Worm (Caenorhabditis elegans) whole organism, young adult: ENCODE results near the gene cbs-2.

Experiments used
- F39B2.1 ChIP-seq: fragments of 200-800 bp; sonication (Bioruptor generic); IDR thresholded peaks from 2 replicates; pipeline ENCODE4 v1.3.6; 2022; ENCODE audit warnings: missing genetic modification reagents, missing genetic modification characterization, missing compliant biosample characterization
- F49E8.2 ChIP-seq: sonication (generic microtip); optimal IDR thresholded peaks from 3 replicates; lab custom pipeline; 2017; ENCODE audit warnings: missing genetic modification characterization, mild to moderate bottlenecking, missing compliant biosample characterization, antibody characterized with exemption, moderate library complexity; ENCODE audit not compliant: insufficient read depth
- F57A8.1 ChIP-seq: fragments of 200-800 bp; sonication (Bioruptor generic); optimal IDR thresholded peaks from 2 replicates; lab custom pipeline; 2018; ENCODE audit warnings: mild to moderate bottlenecking, missing genetic modification characterization, moderate library complexity, missing compliant biosample characterization
- K11D2.4 ChIP-seq: fragments of 200-800 bp; sonication (Bioruptor generic); IDR thresholded peaks from 2 replicates; pipeline ENCODE4 v1.3.6; 2022; ENCODE audit warnings: missing genetic modification reagents, missing genetic modification characterization, missing compliant biosample characterization
- Y53F4B.3 ChIP-seq: fragments of 200-800 bp; sonication (Bioruptor generic); IDR thresholded peaks from 2 replicates; pipeline ENCODE4 v1.3.6; 2022; ENCODE audit warnings: missing genetic modification reagents, missing genetic modification characterization, missing compliant biosample characterization
- Y67H2A.10 ChIP-seq: fragments of 200-800 bp; sonication (Bioruptor generic); conservative IDR thresholded peaks from 2 replicates; pipeline ENCODE4 v1.3.6; 2022; ENCODE audit warnings: missing genetic modification reagents, missing genetic modification characterization, missing compliant biosample characterization
- akir-1 ChIP-seq: fragments of 200-800 bp; sonication (Bioruptor generic); optimal IDR thresholded peaks from 2 replicates; lab custom pipeline; 2018; ENCODE audit warnings: mild to moderate bottlenecking, missing genetic modification characterization, moderate library complexity, missing compliant biosample characterization
- atf-7 ChIP-seq: sonication (generic microtip); optimal IDR thresholded peaks from 2 replicates; lab custom pipeline; 2017; ENCODE audit warnings: mild to moderate bottlenecking, missing genetic modification characterization, missing compliant biosample characterization
- attf-3 ChIP-seq: fragments of 200-800 bp; sonication (Bioruptor generic); conservative IDR thresholded peaks from 2 replicates; pipeline ENCODE4 v1.3.6; 2022; ENCODE audit warnings: missing genetic modification reagents, missing genetic modification characterization, missing compliant biosample characterization
- bed-1 ChIP-seq: fragments of 200-800 bp; sonication (Bioruptor generic); IDR thresholded peaks from 2 replicates; pipeline ENCODE4 v1.3.6; 2022; ENCODE audit warnings: missing genetic modification reagents, missing genetic modification characterization, missing compliant biosample characterization
- ceh-27 ChIP-seq: fragments of 200-800 bp; sonication (Bioruptor generic); optimal IDR thresholded peaks from 2 replicates; lab custom pipeline; 2018; ENCODE audit warnings: mild to moderate bottlenecking, missing genetic modification characterization, moderate library complexity, missing compliant biosample characterization
- ceh-40 ChIP-seq: fragments of 200-800 bp; sonication (Bioruptor generic); IDR thresholded peaks from 2 replicates; pipeline ENCODE4 v1.3.6; 2022; ENCODE audit warnings: missing genetic modification characterization, missing compliant biosample characterization
- ceh-91 ChIP-seq: fragments of 200-800 bp; sonication (Bioruptor generic); IDR thresholded peaks from 2 replicates; pipeline ENCODE4 v1.3.6; 2022; ENCODE audit warnings: missing genetic modification reagents, missing genetic modification characterization, missing compliant biosample characterization
- chd-7 ChIP-seq: sonication (generic microtip); optimal IDR thresholded peaks from 2 replicates; lab custom pipeline; 2016; ENCODE audit warnings: mild to moderate bottlenecking, missing genetic modification characterization, moderate library complexity, missing compliant biosample characterization
- dpff-1 ChIP-seq: sonication (generic microtip); optimal IDR thresholded peaks from 2 replicates; lab custom pipeline; 2017; ENCODE audit warnings: mild to moderate bottlenecking, missing genetic modification characterization, missing compliant biosample characterization
- dpl-1 ChIP-seq: fragments of 150-350 bp; optimal IDR thresholded peaks from 2 replicates; lab custom pipeline; 2014; ENCODE audit warnings: missing biosample characterization, missing genetic modification reagents, missing genetic modification characterization
- efl-1 ChIP-seq: fragments of 150-350 bp; optimal IDR thresholded peaks from 2 replicates; lab custom pipeline; 2014; ENCODE audit warnings: missing biosample characterization, missing genetic modification reagents, missing genetic modification characterization
- egrh-3 ChIP-seq: fragments of 200-800 bp; sonication (Bioruptor generic); IDR thresholded peaks from 2 replicates; pipeline ENCODE4 v1.3.6; 2022; ENCODE audit warnings: missing genetic modification reagents, missing genetic modification characterization, missing compliant biosample characterization
- hlh-12 ChIP-seq: sonication (generic microtip); optimal IDR thresholded peaks from 2 replicates; lab custom pipeline; 2016; ENCODE audit warnings: missing genetic modification characterization, missing compliant biosample characterization
- hrde-1 ChIP-seq: sonication (generic microtip); optimal IDR thresholded peaks from 2 replicates; lab custom pipeline; 2016; ENCODE audit warnings: missing genetic modification characterization, mild to moderate bottlenecking, missing compliant biosample characterization, moderate library complexity, missing genotype, missing genetic modification reagents, borderline replicate concordance
- let-526 ChIP-seq: fragments of 200-800 bp; sonication (Bioruptor generic); IDR thresholded peaks from 2 replicates; pipeline ENCODE4 v1.3.6; 2022; ENCODE audit warnings: missing genetic modification reagents, missing genetic modification characterization, missing compliant biosample characterization
- lin-54 ChIP-seq: fragments of 200-800 bp; sonication (Bioruptor generic); optimal IDR thresholded peaks from 2 replicates; lab custom pipeline; 2018; ENCODE audit warnings: mild to moderate bottlenecking, missing genetic modification characterization, missing compliant biosample characterization
- lsl-1 ChIP-seq: fragments of 200-800 bp; sonication (Bioruptor generic); optimal IDR thresholded peaks from 2 replicates; lab custom pipeline; 2018; ENCODE audit warnings: mild to moderate bottlenecking, missing genetic modification characterization, moderate library complexity, missing compliant biosample characterization
- mel-28 ChIP-seq: sonication (generic microtip); optimal IDR thresholded peaks from 2 replicates; lab custom pipeline; 2016; ENCODE audit warnings: borderline replicate concordance, mild to moderate bottlenecking, missing genetic modification characterization, missing compliant biosample characterization
- mxl-1 ChIP-seq: sonication (generic microtip); optimal IDR thresholded peaks from 2 replicates; lab custom pipeline; 2016; ENCODE audit warnings: missing genetic modification characterization, missing compliant biosample characterization
- nfyb-1 ChIP-seq: fragments of 200-800 bp; sonication (Bioruptor generic); IDR thresholded peaks from 2 replicates; pipeline ENCODE4 v1.3.6; 2022; ENCODE audit warnings: missing genetic modification reagents, missing genetic modification characterization, missing compliant biosample characterization
- nhr-120 ChIP-seq: fragments of 200-800 bp; sonication (Bioruptor generic); IDR thresholded peaks from 2 replicates; pipeline ENCODE4 v1.3.6; 2022; ENCODE audit warnings: missing genetic modification characterization, missing compliant biosample characterization
- nhr-27 ChIP-seq: fragments of 200-800 bp; sonication (Bioruptor generic); optimal IDR thresholded peaks from 2 replicates; lab custom pipeline; 2018; ENCODE audit warnings: mild to moderate bottlenecking, missing genetic modification characterization, moderate library complexity, missing compliant biosample characterization
- nhr-80 ChIP-seq: sonication (generic microtip); optimal IDR thresholded peaks from 2 replicates; lab custom pipeline; 2016; ENCODE audit warnings: missing genetic modification characterization, missing compliant biosample characterization
- pha-4 ChIP-seq: fragments of 150-350 bp; sonication (generic microtip); optimal IDR thresholded peaks from 2 replicates; lab custom pipeline; 2014; ENCODE audit warnings: missing biosample characterization, missing genetic modification reagents, missing genetic modification characterization
- rcor-1 ChIP-seq: fragments of 200-800 bp; sonication (Bioruptor generic); IDR thresholded peaks from 2 replicates; pipeline ENCODE4 v1.3.6; 2022; ENCODE audit warnings: missing genetic modification reagents, missing genetic modification characterization, missing compliant biosample characterization
- repo-1 ChIP-seq: sonication (generic microtip); optimal IDR thresholded peaks from 2 replicates; lab custom pipeline; 2017; ENCODE audit warnings: mild to moderate bottlenecking, missing genetic modification characterization, missing compliant biosample characterization
- snpc-3.4 ChIP-seq: sonication (generic microtip); optimal IDR thresholded peaks from 2 replicates; lab custom pipeline; 2017; ENCODE audit warnings: missing genetic modification characterization, mild to moderate bottlenecking, missing compliant biosample characterization, antibody characterized with exemption, moderate library complexity, missing genotype, missing genetic modification reagents
- tlf-1 ChIP-seq: fragments of 200-800 bp; sonication (Bioruptor generic); optimal IDR thresholded peaks from 2 replicates; lab custom pipeline; 2018; ENCODE audit warnings: mild to moderate bottlenecking, missing genetic modification characterization, missing compliant biosample characterization
- ztf-18 ChIP-seq: sonication (generic microtip); optimal IDR thresholded peaks from 2 replicates; lab custom pipeline; 2016; ENCODE audit warnings: missing genotype, mild to moderate bottlenecking, missing genetic modification characterization, missing compliant biosample characterization
- ztf-25 ChIP-seq: fragments of 200-800 bp; sonication (Bioruptor generic); IDR thresholded peaks from 2 replicates; pipeline ENCODE4 v1.3.6; 2022; ENCODE audit warnings: missing genetic modification reagents, missing genetic modification characterization, missing compliant biosample characterization
- ztf-28 ChIP-seq: fragments of 200-800 bp; sonication (Bioruptor generic); IDR thresholded peaks from 2 replicates; pipeline ENCODE4 v1.3.6; 2022; ENCODE audit warnings: missing genetic modification reagents, missing genetic modification characterization, missing compliant biosample characterization
- ztf-6 ChIP-seq: fragments of 200-800 bp; sonication (Bioruptor generic); IDR thresholded peaks from 2 replicates; pipeline ENCODE4 v1.3.6; 2022; ENCODE audit warnings: missing genetic modification reagents, missing genetic modification characterization, missing compliant biosample characterization

cbs-2 gene

DNA sequence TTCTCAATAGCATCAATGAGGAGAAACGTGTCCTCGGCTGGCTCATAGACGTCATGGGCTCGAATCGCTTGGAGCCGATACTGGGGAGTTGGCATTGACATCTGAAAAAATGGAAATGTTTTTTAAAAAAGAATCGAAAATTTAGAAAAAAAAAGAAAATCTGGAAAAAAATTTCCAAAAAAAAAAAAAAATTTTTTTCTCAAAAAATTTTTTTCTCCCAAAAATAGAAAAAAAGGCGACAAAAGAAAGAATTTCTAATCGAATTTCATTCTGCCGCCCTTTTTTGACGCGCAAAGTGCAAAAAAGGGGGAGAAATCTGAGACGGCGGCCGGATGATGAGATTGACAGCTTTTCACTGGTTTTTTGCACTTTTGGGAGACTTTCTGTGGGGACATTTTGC is 34.0 kb downstream of the cbs-2 start, which contains the start of gene mtq-2:
Gene mtq-2 (minus strand): TSS at position 101 of the 400 bp plus-strand sequence.
- TF ChIP-seq pha-4 (tag; lab: Kevin White, UChicago), result no peak
- no peak for TF ChIP-seq let-526 (GFP tag; lab: Robert Waterston, UW)
- no peak for TF ChIP-seq dpff-1 (tag; lab: Kevin White, UChicago)
- TF ChIP-seq tlf-1 (GFP tag; lab: Kevin White, UChicago), result no peak
- TF ChIP-seq egrh-3, result no peak
- no peak for TF ChIP-seq mxl-1 (tag; lab: Kevin White, UChicago)
- TF ChIP-seq atf-7, result no peak

- no peak for TF ChIP-seq ceh-91 (GFP tag; lab: Robert Waterston, UW)
- no peak for TF ChIP-seq ztf-18
- no peak for TF ChIP-seq hrde-1 (tag; lab: Kevin White, UChicago)
- no peak for TF ChIP-seq mxl-1 (tag; lab: Kevin White, UChicago)
- no peak for TF ChIP-seq ztf-6 (GFP tag; lab: Robert Waterston, UW)
- no peak for TF ChIP-seq repo-1
- no peak for TF ChIP-seq nhr-120
- TF ChIP-seq bed-1, result no peak
- no peak for TF ChIP-seq snpc-3.4 (tag; lab: Kevin White, UChicago)
- TF ChIP-seq attf-3, result no peak
- TF ChIP-seq dpff-1 (tag; lab: Kevin White, UChicago), result no peak
- TF ChIP-seq lin-54, result no peak
- no peak for TF ChIP-seq ceh-27 (GFP tag; lab: Kevin White, UChicago)
- TF ChIP-seq, all 124 proteins: peak for 0
These were observed 36.6 kb downstream of the cbs-2 start for ce11 chrII:2186730-2187129.

DNA sequence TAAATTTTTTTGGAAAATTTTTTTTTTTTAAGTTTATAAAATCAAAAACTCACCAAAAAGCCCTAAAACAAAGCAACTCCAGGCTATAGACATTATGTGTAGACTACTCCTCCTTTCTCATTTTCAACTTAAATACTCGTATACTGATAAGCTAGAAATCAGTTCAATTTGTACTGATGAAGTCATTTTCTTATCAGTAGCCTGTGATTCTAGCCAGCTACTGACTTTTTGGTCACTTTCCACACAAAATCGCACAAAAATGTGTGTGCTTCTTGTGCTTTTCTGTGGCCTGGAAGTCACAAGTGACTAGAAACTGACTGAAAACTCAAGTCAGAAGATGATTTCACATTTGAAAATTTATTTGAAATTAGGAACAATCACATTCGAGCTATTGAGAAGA is 37.0 kb downstream of the cbs-2 start, which contains the start of gene gba-2:
Gene gba-2 (minus strand): TSS at position 106 of the 400 bp plus-strand sequence.
- no peak for TF ChIP-seq mel-28
- TF ChIP-seq akir-1, result no peak
- TF ChIP-seq efl-1 (GFP tag; lab: Kevin White, UChicago), result no peak
- TF ChIP-seq nhr-80 (tag; lab: Kevin White, UChicago), result peak; percentile 50
- no peak for TF ChIP-seq ztf-6 (GFP tag; lab: Robert Waterston, UW)
- TF ChIP-seq F39B2.1 (GFP tag; lab: Robert Waterston, UW), result no peak
- TF ChIP-seq, all 124 proteins: peak for 1

- TF ChIP-seq nfyb-1 (GFP tag; lab: Robert Waterston, UW), result no peak
- no peak for TF ChIP-seq K11D2.4 (GFP tag; lab: Robert Waterston, UW)
These were observed 45.6 kb downstream of the cbs-2 start for ce11 chrII:2177735-2178134.

DNA sequence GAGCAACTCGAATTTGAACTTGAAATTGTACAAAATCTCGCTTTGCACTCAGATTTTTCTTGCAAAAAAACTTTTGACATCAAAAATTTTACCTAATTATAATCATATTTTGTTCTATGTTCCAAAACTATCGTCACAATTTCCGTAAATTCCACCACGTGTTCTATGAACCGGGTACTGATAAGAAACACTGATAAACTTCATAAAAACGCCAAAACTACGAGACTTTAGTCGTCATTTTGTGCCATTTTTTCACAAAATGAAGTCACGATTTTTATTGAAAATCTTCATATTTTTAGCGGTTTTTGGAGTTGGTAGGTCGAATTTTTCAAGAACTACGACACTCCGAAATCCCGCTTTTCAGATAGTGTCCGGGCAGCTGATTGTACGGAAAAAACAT is 46.7 kb downstream of the cbs-2 start, which contains the start of gene gba-1:
Gene gba-1 (plus strand): TSS at position 54 of the 400 bp plus-strand sequence.
- peak; percentile 38 for TF ChIP-seq nhr-80 (tag; lab: Kevin White, UChicago)
- TF ChIP-seq lsl-1 (GFP tag; lab: Kevin White, UChicago), result no peak
- no peak for TF ChIP-seq Y67H2A.10

DNA sequence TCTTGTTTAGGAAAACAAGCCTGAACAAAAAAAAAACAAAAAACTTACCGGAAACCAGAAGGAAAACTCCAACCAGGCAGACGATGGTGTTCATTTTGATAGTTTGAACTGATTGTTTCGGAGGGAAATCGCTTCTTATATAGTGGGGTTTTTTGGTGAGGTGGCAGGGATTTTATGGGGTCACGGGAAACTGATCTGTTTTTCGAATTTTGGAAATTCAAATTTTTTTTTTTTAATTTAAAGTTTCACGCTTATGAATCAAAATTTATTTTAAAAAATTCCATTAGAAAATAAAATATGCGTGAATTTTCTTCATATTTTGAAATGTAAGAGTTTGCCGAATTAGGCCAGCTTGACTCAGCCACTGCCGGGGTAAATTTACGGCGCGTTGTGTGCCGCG is 48.0 kb downstream of the cbs-2 start, which contains the start of gene C33C12.7:
Gene C33C12.7 (minus strand): TSS at position 101 of the 400 bp plus-strand sequence.
- no peak for TF ChIP-seq F49E8.2 (tag; lab: Kevin White, UChicago)
- no peak for TF ChIP-seq nhr-27 (tag; lab: Kevin White, UChicago)
- no peak for TF ChIP-seq chd-7 (tag; lab: Kevin White, UChicago)
- TF ChIP-seq snpc-3.4 (tag; lab: Kevin White, UChicago), result no peak
- TF ChIP-seq lsl-1 (GFP tag; lab: Kevin White, UChicago), result no peak
- TF ChIP-seq ztf-28 (GFP tag; lab: Robert Waterston, UW), result no peak
- TF ChIP-seq ceh-40 (GFP tag; lab: Robert Waterston, UW), result no peak
- TF ChIP-seq ztf-25 (GFP tag; lab: Robert Waterston, UW), result no peak
- TF ChIP-seq dpl-1 (GFP tag; lab: Kevin White, UChicago), result no peak
- no peak for TF ChIP-seq hlh-12 (tag; lab: Kevin White, UChicago)
- no peak for TF ChIP-seq ztf-18
- no peak for TF ChIP-seq hrde-1 (tag; lab: Kevin White, UChicago)
- TF ChIP-seq nhr-80 (tag; lab: Kevin White, UChicago), result no peak
- TF ChIP-seq rcor-1 (GFP tag; lab: Robert Waterston, UW), result no peak
- TF ChIP-seq nfyb-1 (GFP tag; lab: Robert Waterston, UW), result no peak
- TF ChIP-seq F57A8.1, result no peak
- no peak for TF ChIP-seq Y53F4B.3 (GFP tag; lab: Robert Waterston, UW)
